Worm (Caenorhabditis elegans) whole organism, L3 larva: ENCODE results near the gene inx-10.

Experiments
- R02D3.7 ChIP-seq: fragments of 150-350 bp; optimal IDR thresholded peaks from 2 replicates; lab custom pipeline; 2014; ENCODE audit warnings: missing biosample characterization, missing genetic modification characterization
- ZK546.5 ChIP-seq: sonication (generic microtip); optimal IDR thresholded peaks from 2 replicates; lab custom pipeline; 2017; ENCODE audit warnings: missing biosample characterization, missing genetic modification characterization
- aly-2 ChIP-seq: fragments of 150-350 bp; optimal IDR thresholded peaks from 2 replicates; lab custom pipeline; 2014; ENCODE audit warnings: missing biosample characterization, missing genetic modification characterization
- ama-1 ChIP-seq: fragments of 150-350 bp; optimal IDR thresholded peaks from 2 replicates; lab custom pipeline; 2018
- ceh-16 ChIP-seq: sonication (generic microtip); optimal IDR thresholded peaks from 2 replicates; lab custom pipeline; 2017; ENCODE audit warnings: missing biosample characterization, missing genetic modification characterization
- ceh-28 ChIP-seq: fragments of 150-350 bp; optimal IDR thresholded peaks from 2 replicates; lab custom pipeline; 2014; ENCODE audit warnings: missing biosample characterization, missing genetic modification reagents, missing genetic modification characterization
- ceh-9 ChIP-seq: sonication (generic microtip); optimal IDR thresholded peaks from 2 replicates; lab custom pipeline; 2018; ENCODE audit warnings: missing biosample characterization, missing genetic modification characterization
- daf-12 ChIP-seq: fragments of 150-350 bp; optimal IDR thresholded peaks from 2 replicates; lab custom pipeline; 2014; ENCODE audit warnings: missing biosample characterization, missing genetic modification reagents, missing genetic modification characterization
- egl-5 ChIP-seq: fragments of 150-350 bp; optimal IDR thresholded peaks from 2 replicates; lab custom pipeline; 2017; ENCODE audit warnings: missing biosample characterization, missing genetic modification reagents, missing genetic modification characterization, inconsistent platforms
- elt-1 ChIP-seq: fragments of 150-350 bp; optimal IDR thresholded peaks from 2 replicates; lab custom pipeline; 2014; ENCODE audit warnings: missing biosample characterization, missing genetic modification characterization
- elt-2 ChIP-seq: sonication (generic microtip); optimal IDR thresholded peaks from 2 replicates; lab custom pipeline; 2016; ENCODE audit warnings: missing genetic modification reagents, mild to moderate bottlenecking, missing genetic modification characterization, missing compliant biosample characterization
- elt-3 ChIP-seq, 3 experiments: fragments of 150-350 bp in 1 of 3; sonication (generic microtip) in 2 of 3; optimal IDR thresholded peaks; 2 replicates in 2 of 3; 4 replicates in 1 of 3; lab custom pipeline; 2014 to 2017; ENCODE audit warnings: missing biosample characterization in 3 of 3, missing genetic modification characterization in 3 of 3
- eor-1 ChIP-seq, 2 experiments: fragments of 150-350 bp; optimal IDR thresholded peaks; 2 replicates each; lab custom pipeline; 2014 to 2018; ENCODE audit warnings: missing biosample characterization in 2 of 2, missing genetic modification characterization in 2 of 2
- fkh-10 ChIP-seq: sonication (generic microtip); optimal IDR thresholded peaks from 2 replicates; lab custom pipeline; 2017; ENCODE audit warnings: missing biosample characterization, missing genetic modification reagents, missing genetic modification characterization
- fkh-2 ChIP-seq: fragments of 150-350 bp; optimal IDR thresholded peaks from 2 replicates; lab custom pipeline; 2014; ENCODE audit warnings: missing biosample characterization, missing genetic modification reagents, missing genetic modification characterization
- fos-1 ChIP-seq: fragments of 150-350 bp; optimal IDR thresholded peaks from 2 replicates; lab custom pipeline; 2014; ENCODE audit warnings: missing biosample characterization, missing genetic modification characterization
- hmg-11 ChIP-seq: sonication (generic microtip); optimal IDR thresholded peaks from 2 replicates; lab custom pipeline; 2016; ENCODE audit warnings: missing genetic modification characterization, missing compliant biosample characterization
- jun-1 ChIP-seq: fragments of 150-350 bp; optimal IDR thresholded peaks from 2 replicates; lab custom pipeline; 2014; ENCODE audit warnings: missing biosample characterization, missing genetic modification reagents, missing genetic modification characterization
- lin-15B ChIP-seq: fragments of 150-350 bp; optimal IDR thresholded peaks from 2 replicates; lab custom pipeline; 2014; ENCODE audit warnings: missing biosample characterization, missing genetic modification characterization
- lsy-12 ChIP-seq: sonication (generic microtip); optimal IDR thresholded peaks from 2 replicates; lab custom pipeline; 2016; ENCODE audit warnings: mild to moderate bottlenecking, missing genetic modification characterization, missing compliant biosample characterization
- mdl-1 ChIP-seq: fragments of 150-350 bp; optimal IDR thresholded peaks from 2 replicates; lab custom pipeline; 2014; ENCODE audit warnings: missing biosample characterization, missing genetic modification characterization
- nhr-11 ChIP-seq: fragments of 150-350 bp; optimal IDR thresholded peaks from 2 replicates; lab custom pipeline; 2014; ENCODE audit warnings: missing biosample characterization, missing genetic modification characterization
- nhr-12 ChIP-seq: fragments of 150-350 bp; optimal IDR thresholded peaks from 2 replicates; lab custom pipeline; 2014; ENCODE audit warnings: missing biosample characterization, missing genetic modification characterization
- nhr-23 ChIP-seq: fragments of 150-350 bp; optimal IDR thresholded peaks from 2 replicates; lab custom pipeline; 2014; ENCODE audit warnings: missing biosample characterization, missing genetic modification reagents, missing genetic modification characterization
- nhr-237 ChIP-seq: fragments of 150-350 bp; optimal IDR thresholded peaks from 2 replicates; lab custom pipeline; 2014; ENCODE audit warnings: missing biosample characterization, missing genetic modification characterization
- nhr-25 ChIP-seq: sonication (generic microtip); optimal IDR thresholded peaks from 2 replicates; lab custom pipeline; 2017; ENCODE audit warnings: missing biosample characterization, missing genetic modification characterization
- nhr-28 ChIP-seq: fragments of 150-350 bp; optimal IDR thresholded peaks from 2 replicates; lab custom pipeline; 2014; ENCODE audit warnings: missing biosample characterization, missing genetic modification characterization
- nhr-67 ChIP-seq: fragments of 150-350 bp; optimal IDR thresholded peaks from 2 replicates; lab custom pipeline; 2014; ENCODE audit warnings: missing biosample characterization, missing genetic modification characterization
- nhr-76 ChIP-seq: fragments of 150-350 bp; sonication (generic microtip); optimal IDR thresholded peaks from 5 replicates; lab custom pipeline; 2014; ENCODE audit warnings: missing biosample characterization, missing genetic modification characterization
- pha-4 ChIP-seq: fragments of 150-350 bp; optimal IDR thresholded peaks from 2 replicates; lab custom pipeline; 2014; ENCODE audit warnings: missing biosample characterization, missing genetic modification reagents, missing genetic modification characterization
- pqm-1 ChIP-seq: fragments of 150-350 bp; optimal IDR thresholded peaks from 2 replicates; lab custom pipeline; 2017; ENCODE audit warnings: missing biosample characterization, missing genetic modification characterization, inconsistent platforms
- sea-2 ChIP-seq: fragments of 150-350 bp; sonication (generic microtip); optimal IDR thresholded peaks from 4 replicates; lab custom pipeline; 2014; ENCODE audit warnings: missing biosample characterization, missing genetic modification reagents, missing genetic modification characterization
- skn-1 ChIP-seq: fragments of 150-350 bp; optimal IDR thresholded peaks from 2 replicates; lab custom pipeline; 2014; ENCODE audit warnings: missing biosample characterization, missing genetic modification characterization
- snpc-4 ChIP-seq: fragments of 150-350 bp; optimal IDR thresholded peaks from 2 replicates; lab custom pipeline; 2014; ENCODE audit warnings: missing biosample characterization, missing genetic modification characterization
- unc-39 ChIP-seq: sonication (generic microtip); optimal IDR thresholded peaks from 4 replicates; lab custom pipeline; 2017; ENCODE audit warnings: missing biosample characterization, missing genetic modification characterization
- unc-62 ChIP-seq: fragments of 150-350 bp; sonication (generic microtip); optimal IDR thresholded peaks from 4 replicates; lab custom pipeline; 2014; ENCODE audit warnings: missing biosample characterization, missing genetic modification reagents, missing genetic modification characterization
- zag-1 ChIP-seq: fragments of 150-350 bp; optimal IDR thresholded peaks from 2 replicates; lab custom pipeline; 2014; ENCODE audit warnings: missing biosample characterization, missing genetic modification characterization
- ztf-11 ChIP-seq: fragments of 150-350 bp; optimal IDR thresholded peaks from 2 replicates; lab custom pipeline; 2014; ENCODE audit warnings: missing biosample characterization, missing genetic modification characterization
- ztf-4 ChIP-seq: fragments of 150-350 bp; optimal IDR thresholded peaks from 2 replicates; lab custom pipeline; 2014; ENCODE audit warnings: missing biosample characterization, missing genetic modification characterization

The inx-10 gene

ce11 chrV:9173789-9174188, 33.5 kb downstream of the inx-10 start, which contains the start of gene pqn-16:
TSS of gene pqn-16 (plus strand) at chrV:9174089.
- TF ChIP-seq jun-1 (no peak), egl-5 (no peak), ztf-11 (tag; lab: Kevin White, UChicago) (no peak), ceh-9 (tag; lab: Kevin White, UChicago) (no peak), ZK546.5 (tag; lab: Kevin White, UChicago) (no peak), aly-2 (tag; lab: Kevin White, UChicago) (no peak), mdl-1 (tag; lab: Kevin White, UChicago) (no peak), hmg-11 (tag; lab: Kevin White, UChicago) (no peak), nhr-25 (tag; lab: Kevin White, UChicago) (no peak), snpc-4 (no peak), fkh-10 (no peak), nhr-76 (tag; lab: Kevin White, UChicago) (no peak), elt-3 (tag; optimal IDR thresholded peaks at IDR 0.05; lab: Kevin White, UChicago) (no peak), ceh-16 (no peak), nhr-67 (no peak), daf-12 (tag; lab: Kevin White, UChicago) (no peak)

ce11 chrV:9172989-9173388, 34.3 kb downstream of the inx-10 start, which contains the start of gene gad-3:
TSS of gene gad-3 (minus strand) at chrV:9173005.
- TF ChIP-seq pqm-1 (tag; lab: Kevin White, UChicago) = peak; percentile 52
- TF ChIP-seq unc-39 (tag; lab: Kevin White, UChicago) = no peak
- no peak for TF ChIP-seq snpc-4
- peak; percentile 63 for TF ChIP-seq elt-2 (tag; lab: Kevin White, UChicago)
- TF ChIP-seq fos-1 (tag; lab: Kevin White, UChicago) = no peak
- no peak for TF ChIP-seq nhr-67
- no peak for TF ChIP-seq elt-3 (tag; optimal IDR thresholded peaks at IDR 0.05; lab: Kevin White, UChicago)
- TF ChIP-seq R02D3.7 (tag; lab: Kevin White, UChicago) = no peak
- TF ChIP-seq ceh-28 (tag; lab: Kevin White, UChicago) = no peak
- no peak for TF ChIP-seq zag-1 (tag; lab: Kevin White, UChicago)
- TF ChIP-seq nhr-11 (tag; lab: Kevin White, UChicago) = no peak
- TF ChIP-seq jun-1 = no peak
- TF ChIP-seq pha-4 (tag; lab: Kevin White, UChicago) = peak; percentile 52

DNA sequence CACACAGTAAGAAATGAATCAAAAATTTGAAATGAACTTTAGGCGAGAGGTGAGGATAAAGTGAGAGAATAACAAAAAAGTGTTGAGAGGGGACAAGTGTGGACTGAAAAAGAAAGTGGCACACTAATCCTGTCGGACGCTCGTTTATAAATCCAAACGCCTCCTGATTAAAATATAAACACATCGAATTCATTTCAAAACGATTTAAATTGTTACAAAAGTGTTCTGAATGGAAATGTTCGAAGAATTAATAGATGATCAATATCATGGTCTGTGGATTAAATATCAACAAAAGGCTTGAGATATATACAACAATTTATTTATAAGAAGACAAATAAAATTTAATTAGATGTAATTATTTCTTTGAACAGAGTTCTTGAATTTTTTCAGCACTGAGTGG, 39.2 kb downstream of the inx-10 start, which contains the start of gene B0222.11:
Gene B0222.11 (minus strand): TSS at position 101 of the 400 bp plus-strand sequence.
- no peak for TF ChIP-seq elt-2 (tag; lab: Kevin White, UChicago)
- TF ChIP-seq ceh-9 (tag; lab: Kevin White, UChicago) = no peak
- no peak for TF ChIP-seq egl-5
- no peak for TF ChIP-seq ztf-4 (tag; lab: Kevin White, UChicago)
- TF ChIP-seq elt-3 (tag; optimal IDR thresholded peaks at IDR 0.05; lab: Kevin White, UChicago) = no peak
- no peak for TF ChIP-seq pqm-1 (tag; lab: Kevin White, UChicago)
- TF ChIP-seq nhr-28 = no peak
- no peak for TF ChIP-seq lin-15B (tag; lab: Kevin White, UChicago)
- TF ChIP-seq hmg-11 (tag; lab: Kevin White, UChicago) = no peak
- no peak for TF ChIP-seq sea-2 (GFP tag; lab: Kevin White, UChicago)
- no peak for TF ChIP-seq nhr-67
- TF ChIP-seq fos-1 (tag; lab: Kevin White, UChicago) = no peak
- TF ChIP-seq fkh-2 (tag; lab: Kevin White, UChicago) = no peak
- TF ChIP-seq snpc-4 = no peak
- no peak for TF ChIP-seq daf-12 (tag; lab: Kevin White, UChicago)
- TF ChIP-seq lsy-12 (tag; lab: Kevin White, UChicago) = no peak

DNA sequence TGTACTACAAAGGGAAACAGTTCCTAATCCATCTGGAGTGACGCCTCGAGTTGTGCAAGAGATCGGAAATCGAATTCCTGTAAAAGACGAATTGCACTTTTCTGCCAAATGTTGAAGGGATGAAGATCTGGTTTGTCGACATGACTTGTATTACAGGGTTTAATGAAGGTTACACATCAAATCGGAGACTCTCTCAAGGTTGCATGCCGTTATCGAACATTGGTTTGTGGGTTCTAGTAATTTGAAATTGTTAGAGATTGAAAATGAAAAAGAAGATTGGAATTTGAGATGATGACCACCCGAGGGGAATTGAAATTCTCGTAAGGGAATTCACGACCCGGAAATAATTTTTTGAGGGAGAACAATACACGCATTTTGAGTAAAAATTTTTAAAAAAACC, 41.0 kb downstream of the inx-10 start:
- TF ChIP-seq unc-39 (tag; lab: Kevin White, UChicago) = no peak
- TF ChIP-seq nhr-237 = no peak
- TF ChIP-seq nhr-12 (tag; lab: Kevin White, UChicago) = no peak
- no peak for TF ChIP-seq elt-3 (tag; optimal IDR thresholded peaks at IDR 0.05; lab: Kevin White, UChicago)
- TF ChIP-seq R02D3.7 (tag; lab: Kevin White, UChicago) = no peak
- TF ChIP-seq elt-1 (tag; lab: Kevin White, UChicago) = peak; percentile 73
- no peak for TF ChIP-seq ama-1 (lab: Kevin White, UChicago)
- no peak for TF ChIP-seq nhr-11 (tag; lab: Kevin White, UChicago)
- TF ChIP-seq eor-1 (tag; optimal IDR thresholded peaks at IDR 0.05; lab: Kevin White, UChicago) = no peak
- TF ChIP-seq egl-5 = no peak
- no peak for TF ChIP-seq nhr-67
- TF ChIP-seq ztf-11 (tag; lab: Kevin White, UChicago) = no peak
- TF ChIP-seq nhr-28 = no peak
- TF ChIP-seq pha-4 (tag; lab: Kevin White, UChicago) = no peak
- TF ChIP-seq ztf-4 (tag; lab: Kevin White, UChicago) = no peak
- TF ChIP-seq unc-62 (GFP tag; lab: Kevin White, UChicago) = no peak
- no peak for TF ChIP-seq daf-12 (tag; lab: Kevin White, UChicago)
- TF ChIP-seq ZK546.5 (tag; lab: Kevin White, UChicago) = no peak
- no peak for TF ChIP-seq hmg-11 (tag; lab: Kevin White, UChicago)
- peak; percentile 76 for TF ChIP-seq nhr-25 (tag; lab: Kevin White, UChicago)
- TF ChIP-seq snpc-4 = no peak
- TF ChIP-seq fkh-10 = no peak
- no peak for TF ChIP-seq mdl-1 (tag; lab: Kevin White, UChicago)
- TF ChIP-seq nhr-23 = peak; percentile 23
- TF ChIP-seq ceh-16 = no peak
- no peak for TF ChIP-seq skn-1 (tag; lab: Kevin White, UChicago)
